Worm (Caenorhabditis elegans): ENCODE data around the gene sod-4.

DNA sequence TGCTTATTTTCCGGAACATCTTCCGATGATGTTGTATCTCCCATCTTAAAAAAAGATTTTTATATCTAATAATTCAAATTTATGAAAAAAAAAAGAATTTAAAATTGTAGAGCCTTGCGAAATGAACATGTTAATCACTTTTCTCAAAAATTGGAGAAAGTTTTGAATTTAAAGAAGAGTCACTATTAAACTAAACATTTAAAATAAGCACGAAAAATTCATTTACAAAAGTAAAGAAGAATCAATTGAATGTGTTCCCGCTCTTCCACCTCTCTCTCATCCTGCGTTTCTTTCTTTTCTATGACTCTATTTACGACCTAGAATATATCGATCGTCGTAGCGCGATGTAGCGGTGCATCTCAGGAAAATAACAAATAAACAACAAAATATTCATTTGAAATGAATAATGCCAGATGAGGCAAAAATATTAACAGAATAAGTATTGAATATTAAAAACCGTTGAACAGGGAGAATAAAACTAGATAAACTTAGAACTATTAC, 38.5 kb upstream of the sod-4 start, which contains the start of gene ZK1098.3:
- TF ChIP-seq nhr-28 (tag; optimal IDR thresholded peaks at IDR 0.05) (no peak), fos-1 (tag; optimal IDR thresholded peaks at IDR 0.05) (no peak), fkh-10 (GFP tag; optimal IDR thresholded peaks at IDR 0.05) (no peak), nhr-67 (tag; optimal IDR thresholded peaks at IDR 0.05) (no peak), nhr-237 (tag; optimal IDR thresholded peaks at IDR 0.05) (no peak), nhr-43 (tag; optimal IDR thresholded peaks at IDR 0.05; ENCODE audit: poor library complexity, severe bottlenecking) (no peak), pqm-1 (tag; optimal IDR thresholded peaks at IDR 0.05) (no peak)
